Fruit fly (Drosophila melanogaster) whole organism: Measurements from ENCODE around the gene Tsp2A.

Source experiments
- CG8478 ChIP-seq: fragments of >200 bp; optimal IDR thresholded peaks from 2 replicates; lab custom pipeline; 2018; ENCODE audit warnings: inconsistent platforms
- Dll ChIP-seq: fragments of >200 bp; optimal IDR thresholded peaks from 2 replicates; lab custom pipeline; 2017
- EcR ChIP-seq, 2 experiments: fragments of >200 bp; optimal IDR thresholded peaks; 2 replicates each; lab custom pipeline; 2017; ENCODE audit warnings: missing biosample characterization in 2 of 2, missing genetic modification characterization in 2 of 2, missing genetic modification reagents in 2 of 2
- pan ChIP-seq: fragments of >200 bp; optimal IDR thresholded peaks from 2 replicates; lab custom pipeline; 2017
- psq ChIP-seq: fragments of >200 bp; optimal IDR thresholded peaks from 2 replicates; lab custom pipeline; 2017
- usp ChIP-seq: fragments of >200 bp; optimal IDR thresholded peaks from 2 replicates; lab custom pipeline; 2017; ENCODE audit warnings: missing biosample characterization, missing genetic modification characterization, mixed read lengths

The Tsp2A gene

dm6 chrX:1346256-1346655 lies at the start of gene Tsp2A:
Gene Tsp2A (plus strand): TSS chrX:1346553.
- TF ChIP-seq CG8478 (no peak), EcR (GFP tag; optimal IDR thresholded peaks at IDR 0.05; lab: Kevin White, UChicago) (no peak), psq (no peak), pan (lab: Kevin White, UChicago) (no peak), usp (GFP tag; lab: Kevin White, UChicago) (no peak), Dll (lab: Kevin White, UChicago) (no peak)

- TF ChIP-seq usp (GFP tag; lab: Kevin White, UChicago): no peak
- no peak for TF ChIP-seq psq
- TF ChIP-seq EcR (GFP tag; optimal IDR thresholded peaks at IDR 0.05; lab: Kevin White, UChicago): no peak
- no peak for TF ChIP-seq CG8478
- TF ChIP-seq pan (lab: Kevin White, UChicago): no peak
- no peak for TF ChIP-seq Dll (lab: Kevin White, UChicago)
Measured at dm6 chrX:1298287-1298686, 48.1 kb upstream of the Tsp2A start, which contains the start of gene CG32811. Gene CG32811 (minus strand): TSS chrX:1298387.

- no peak for TF ChIP-seq usp (GFP tag; lab: Kevin White, UChicago)
- no peak for TF ChIP-seq Dll (lab: Kevin White, UChicago)
- TF ChIP-seq EcR (GFP tag; optimal IDR thresholded peaks at IDR 0.05; lab: Kevin White, UChicago): no peak
- no peak for TF ChIP-seq psq
- no peak for TF ChIP-seq CG8478
- TF ChIP-seq pan (lab: Kevin White, UChicago): no peak
Measured at dm6 chrX:1299928-1300327, 46.4 kb upstream of the Tsp2A start.

dm6 chrX:1303961-1304360 lies 42.4 kb upstream of the Tsp2A start:
- TF ChIP-seq pan (lab: Kevin White, UChicago) (no peak), Dll (lab: Kevin White, UChicago) (no peak), CG8478 (no peak), psq (no peak), usp (GFP tag; lab: Kevin White, UChicago) (no peak), EcR (GFP tag; optimal IDR thresholded peaks at IDR 0.05; lab: Kevin White, UChicago) (no peak)

dm6 chrX:1308444-1308843 lies 37.9 kb upstream of the Tsp2A start:
- TF ChIP-seq usp (GFP tag; lab: Kevin White, UChicago) (no peak), EcR (GFP tag; optimal IDR thresholded peaks at IDR 0.05; lab: Kevin White, UChicago) (no peak), Dll (lab: Kevin White, UChicago) (no peak), CG8478 (no peak), pan (lab: Kevin White, UChicago) (no peak), psq (no peak)

dm6 chrX:1311218-1311617 lies 35.1 kb upstream of the Tsp2A start:
- TF ChIP-seq Dll (lab: Kevin White, UChicago): no peak
- TF ChIP-seq EcR (GFP tag; optimal IDR thresholded peaks at IDR 0.05; lab: Kevin White, UChicago): no peak
- TF ChIP-seq CG8478: no peak

dm6 chrX:1312510-1312909 lies 33.8 kb upstream of the Tsp2A start:
- TF ChIP-seq usp (GFP tag; lab: Kevin White, UChicago): no peak
- TF ChIP-seq psq: no peak
- no peak for TF ChIP-seq EcR (GFP tag; optimal IDR thresholded peaks at IDR 0.05; lab: Kevin White, UChicago)
- TF ChIP-seq Dll (lab: Kevin White, UChicago): no peak
- no peak for TF ChIP-seq pan (lab: Kevin White, UChicago)
- no peak for TF ChIP-seq CG8478

- no peak for TF ChIP-seq Dll (lab: Kevin White, UChicago)
- peak in 1 of 2 experiments; percentile 60 for TF ChIP-seq EcR (GFP tag; optimal IDR thresholded peaks at IDR 0.05; lab: Kevin White, UChicago)
- no peak for TF ChIP-seq psq
Measured at dm6 chrX:1320144-1320981, 26.0 kb upstream of the Tsp2A start.

dm6 chrX:1321043-1321442 lies 25.3 kb upstream of the Tsp2A start:
- TF ChIP-seq CG8478 (no peak), pan (lab: Kevin White, UChicago) (no peak), Dll (lab: Kevin White, UChicago) (no peak), psq (no peak), usp (GFP tag; lab: Kevin White, UChicago) (no peak), EcR (GFP tag; optimal IDR thresholded peaks at IDR 0.05; lab: Kevin White, UChicago) (no peak)

dm6 chrX:1321664-1322063 lies 24.7 kb upstream of the Tsp2A start:
- TF ChIP-seq Dll (lab: Kevin White, UChicago) (no peak), CG8478 (no peak), psq (no peak), usp (GFP tag; lab: Kevin White, UChicago) (no peak), pan (lab: Kevin White, UChicago) (no peak)

- TF ChIP-seq EcR (GFP tag; optimal IDR thresholded peaks at IDR 0.05; lab: Kevin White, UChicago): no peak
- TF ChIP-seq usp (GFP tag; lab: Kevin White, UChicago): no peak
- TF ChIP-seq pan (lab: Kevin White, UChicago): no peak
- TF ChIP-seq CG8478: no peak
- TF ChIP-seq psq: no peak
- TF ChIP-seq Dll (lab: Kevin White, UChicago): no peak
Measured at dm6 chrX:1322214-1322613, 24.1 kb upstream of the Tsp2A start, which contains the start of gene DAAM. Gene DAAM (minus strand): TSS chrX:1322362.

dm6 chrX:1337998-1338397 lies 8.4 kb upstream of the Tsp2A start:
- TF ChIP-seq EcR (GFP tag; optimal IDR thresholded peaks at IDR 0.05; lab: Kevin White, UChicago) (no peak), usp (GFP tag; lab: Kevin White, UChicago) (no peak), Dll (lab: Kevin White, UChicago) (no peak), psq (no peak), CG8478 (no peak), pan (lab: Kevin White, UChicago) (no peak)
